Worm (Caenorhabditis elegans) whole organism, early embryonic: Measurements from ENCODE around the gene B0285.3.
A peak's percentile ranks its signal among the peaks of the same experiment; 100 is the strongest.

Source experiments
- B0310.2 ChIP-seq: sonication (generic microtip); optimal IDR thresholded peaks from 2 replicates; lab custom pipeline; 2016; ENCODE audit warnings: mild to moderate bottlenecking, missing genetic modification characterization, missing compliant biosample characterization
- F13C5.2 ChIP-seq: sonication (generic microtip); optimal IDR thresholded peaks from 2 replicates; lab custom pipeline; 2017; ENCODE audit warnings: mild to moderate bottlenecking, missing genetic modification characterization, inconsistent platforms, missing compliant biosample characterization
- aly-1 ChIP-seq: sonication (generic microtip); optimal IDR thresholded peaks from 2 replicates; lab custom pipeline; 2016; ENCODE audit warnings: missing genetic modification characterization, missing compliant biosample characterization
- ama-1 ChIP-seq: fragments of 150-350 bp; optimal IDR thresholded peaks from 2 replicates; lab custom pipeline; 2014
- ceh-13 ChIP-seq: fragments of 200-800 bp; sonication (Bioruptor generic); optimal IDR thresholded peaks from 2 replicates; lab custom pipeline; 2018; ENCODE audit warnings: mild to moderate bottlenecking, missing genetic modification characterization, missing compliant biosample characterization
- ceh-36 ChIP-seq: sonication (generic microtip); optimal IDR thresholded peaks from 2 replicates; lab custom pipeline; 2016; ENCODE audit warnings: missing genetic modification characterization, inconsistent platforms, missing compliant biosample characterization
- ets-7 ChIP-seq: sonication (generic microtip); optimal IDR thresholded peaks from 2 replicates; lab custom pipeline; 2016; ENCODE audit warnings: missing genotype, missing genetic modification characterization, missing compliant biosample characterization
- flt-1 ChIP-seq: fragments of 200-800 bp; sonication (Bioruptor generic); IDR thresholded peaks from 2 replicates; pipeline ENCODE4 v1.3.6; 2022; ENCODE audit warnings: missing genetic modification characterization, missing compliant biosample characterization
- hmbx-1 ChIP-seq: sonication (generic microtip); optimal IDR thresholded peaks from 2 replicates; lab custom pipeline; 2016; ENCODE audit warnings: mild to moderate bottlenecking, missing genetic modification characterization, missing compliant biosample characterization
- hmg-4 ChIP-seq: fragments of 200-800 bp; sonication (Bioruptor generic); optimal IDR thresholded peaks from 2 replicates; lab custom pipeline; 2018; ENCODE audit warnings: mild to moderate bottlenecking, missing genetic modification characterization, missing compliant biosample characterization
- hnd-1 ChIP-seq: sonication (generic microtip); optimal IDR thresholded peaks from 2 replicates; lab custom pipeline; 2016; ENCODE audit warnings: missing genetic modification characterization, missing compliant biosample characterization
- pes-1 ChIP-seq: fragments of 200-800 bp; sonication (Bioruptor generic); IDR thresholded peaks from 2 replicates; pipeline ENCODE4 v1.3.6; 2022; ENCODE audit warnings: missing genetic modification reagents, missing genetic modification characterization, missing compliant biosample characterization
- scrt-1 ChIP-seq: fragments of 200-800 bp; sonication (Bioruptor generic); IDR thresholded peaks from 2 replicates; pipeline ENCODE4 v1.3.6; 2022; ENCODE audit warnings: missing genetic modification characterization, missing compliant biosample characterization
- sea-1 ChIP-seq: fragments of 200-800 bp; sonication (Bioruptor generic); conservative IDR thresholded peaks from 2 replicates; pipeline ENCODE4 v1.3.6; 2022; ENCODE audit warnings: missing genetic modification characterization, missing compliant biosample characterization
- tbx-11 ChIP-seq: fragments of 200-800 bp; sonication (Bioruptor generic); IDR thresholded peaks from 2 replicates; pipeline ENCODE4 v1.3.6; 2022; ENCODE audit warnings: missing genetic modification characterization, missing compliant biosample characterization
- tbx-37 ChIP-seq: fragments of 200-800 bp; sonication (Bioruptor generic); conservative IDR thresholded peaks from 2 replicates; pipeline ENCODE4 v1.3.6; 2022; ENCODE audit warnings: missing genetic modification reagents, missing genetic modification characterization, missing compliant biosample characterization
- tra-4 ChIP-seq: sonication (generic microtip); optimal IDR thresholded peaks from 2 replicates; lab custom pipeline; 2017; ENCODE audit warnings: missing genetic modification characterization, missing compliant biosample characterization

Gene B0285.3

DNA sequence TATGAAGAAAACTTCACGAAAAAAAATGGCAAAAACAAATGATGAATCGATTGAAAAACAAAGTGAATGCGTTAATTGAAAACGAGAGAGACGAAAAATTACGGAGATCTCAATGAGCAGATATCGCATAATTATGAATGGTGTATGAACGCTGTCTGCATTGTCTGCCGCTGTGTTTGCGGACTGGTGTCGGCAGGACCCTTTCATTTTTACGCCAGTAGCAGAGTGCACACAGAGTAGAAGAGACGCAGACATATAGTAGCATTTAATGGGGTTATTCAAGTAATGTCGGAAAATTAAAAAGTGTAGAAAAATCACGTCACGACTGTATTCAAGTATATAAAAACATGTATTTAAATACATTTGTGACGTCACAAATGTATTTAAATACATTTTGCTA is 37.7 kb upstream of the B0285.3 start:
- TF ChIP-seq flt-1 (no peak), pes-1 (no peak), ceh-13 (GFP tag; lab: Kevin White, UChicago) (no peak), tbx-37 (no peak), scrt-1 (GFP tag; lab: Robert Waterston, UW) (no peak), tbx-11 (GFP tag; lab: Robert Waterston, UW) (no peak), ama-1 (no peak), F13C5.2 (tag; lab: Kevin White, UChicago) (peak; percentile 11)

DNA sequence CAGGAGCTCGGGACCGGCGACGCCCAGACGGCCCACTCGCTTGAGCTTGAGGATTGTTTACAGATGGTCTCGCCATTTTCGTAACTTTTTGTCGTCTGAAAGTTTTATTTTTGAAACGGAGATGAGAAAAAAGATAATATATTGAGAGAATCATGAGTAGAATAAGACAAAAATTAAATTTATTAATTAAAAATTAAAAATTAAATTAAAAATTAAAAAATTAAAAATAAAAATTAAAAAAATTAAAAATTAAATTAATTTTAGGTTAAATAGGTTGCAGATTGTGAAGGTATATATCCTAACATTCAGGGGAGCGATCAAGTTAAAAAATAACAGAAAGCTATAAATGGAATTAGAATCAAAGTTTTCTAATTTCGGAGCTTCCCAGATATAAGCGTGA is 36.6 kb upstream of the B0285.3 start, which contains the start of gene B0284.3:
B0284.3 (minus strand) TSS at position 101 of the 400 bp plus-strand sequence.
- TF ChIP-seq hmg-4 (GFP tag; lab: Kevin White, UChicago), result no peak
- no peak for TF ChIP-seq hnd-1 (tag; lab: Kevin White, UChicago)
- TF ChIP-seq pes-1, result no peak
- no peak for TF ChIP-seq tbx-37
- no peak for TF ChIP-seq ets-7 (tag; lab: Kevin White, UChicago)
- TF ChIP-seq ceh-36 (tag; lab: Kevin White, UChicago), result no peak
- no peak for TF ChIP-seq aly-1
- TF ChIP-seq flt-1, result no peak
- TF ChIP-seq ama-1, result no peak
- TF ChIP-seq sea-1 (GFP tag; lab: Robert Waterston, UW), result no peak
- no peak for TF ChIP-seq hmbx-1
- no peak for TF ChIP-seq tbx-11 (GFP tag; lab: Robert Waterston, UW)
- no peak for TF ChIP-seq scrt-1 (GFP tag; lab: Robert Waterston, UW)
- TF ChIP-seq tra-4 (tag; lab: Kevin White, UChicago), result no peak

DNA sequence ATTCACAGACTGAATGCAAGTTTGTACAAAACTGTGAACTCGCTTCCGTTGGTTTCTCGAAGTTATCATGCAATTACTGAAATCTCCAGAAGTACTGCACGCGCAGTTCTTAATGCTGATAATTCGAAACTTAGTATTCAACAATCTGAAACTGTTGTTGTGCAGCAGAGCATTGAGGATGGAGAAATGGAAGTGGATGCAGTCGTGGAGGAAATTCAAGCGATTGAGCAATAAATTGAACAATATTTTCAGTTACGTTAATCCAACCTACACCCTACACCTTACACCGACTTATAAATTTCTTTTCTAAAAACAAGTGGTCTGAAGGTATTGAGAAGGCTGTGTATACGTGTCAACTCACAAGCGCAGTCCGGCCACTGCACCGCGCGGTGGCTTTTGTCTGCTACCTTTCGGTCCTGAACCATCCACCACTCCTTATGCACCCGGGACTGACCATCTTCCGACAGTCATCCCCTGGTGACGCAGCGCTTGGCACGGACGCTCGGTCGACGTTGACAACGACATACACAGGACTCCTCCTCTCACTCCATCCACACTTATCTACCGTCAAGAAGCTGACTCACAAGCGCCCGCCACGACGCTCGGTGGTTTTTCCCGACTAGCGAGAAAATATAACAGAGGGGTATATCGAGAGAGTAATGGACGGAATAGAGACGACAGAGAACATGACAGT is 35.6 kb upstream of the B0285.3 start:
- TF ChIP-seq hnd-1 (tag; lab: Kevin White, UChicago) (peak; percentile 36), scrt-1 (GFP tag; lab: Robert Waterston, UW) (peak; percentile 75), B0310.2 (tag; lab: Kevin White, UChicago) (peak; percentile 71), sea-1 (GFP tag; lab: Robert Waterston, UW) (peak; percentile 70; the same call in 1 of the 2 replicates), F13C5.2 (tag; lab: Kevin White, UChicago) (peak; percentile 47), ceh-36 (tag; lab: Kevin White, UChicago) (peak; percentile 66), hmg-4 (GFP tag; lab: Kevin White, UChicago) (peak; percentile 91), pes-1 (peak; percentile 77), hmbx-1 (peak; percentile 34), aly-1 (peak; percentile 55), flt-1 (peak; percentile 41), tbx-37 (peak; percentile 67)

DNA sequence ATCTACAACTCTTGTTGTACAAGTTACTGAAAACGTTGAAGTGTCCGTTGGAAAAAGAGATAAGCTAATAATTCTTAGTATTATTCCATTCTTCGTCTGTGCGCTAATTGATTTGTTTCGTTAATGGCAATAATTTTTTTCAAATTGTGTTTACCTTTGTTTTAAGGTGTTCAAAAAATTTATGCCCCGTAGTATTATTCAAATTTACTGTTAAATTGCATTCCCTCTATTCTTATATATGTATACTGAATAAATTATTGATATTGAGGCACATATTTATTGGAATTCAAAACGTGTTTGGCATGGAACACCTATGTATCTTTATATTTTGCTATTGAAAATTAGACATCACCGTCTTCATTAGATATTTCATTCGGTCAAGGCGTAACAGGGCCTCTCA is 31.7 kb upstream of the B0285.3 start, which contains the start of gene pals-26:
pals-26 (plus strand) TSS at position 301 of the 400 bp plus-strand sequence.
- TF ChIP-seq tbx-37 (no peak), ets-7 (tag; lab: Kevin White, UChicago) (no peak), hnd-1 (tag; lab: Kevin White, UChicago) (no peak), B0310.2 (tag; lab: Kevin White, UChicago) (no peak), pes-1 (no peak), ceh-13 (GFP tag; lab: Kevin White, UChicago) (no peak), tra-4 (tag; lab: Kevin White, UChicago) (no peak), F13C5.2 (tag; lab: Kevin White, UChicago) (no peak), hmg-4 (GFP tag; lab: Kevin White, UChicago) (no peak), tbx-11 (GFP tag; lab: Robert Waterston, UW) (no peak), flt-1 (no peak), scrt-1 (GFP tag; lab: Robert Waterston, UW) (no peak), ama-1 (no peak)

DNA sequence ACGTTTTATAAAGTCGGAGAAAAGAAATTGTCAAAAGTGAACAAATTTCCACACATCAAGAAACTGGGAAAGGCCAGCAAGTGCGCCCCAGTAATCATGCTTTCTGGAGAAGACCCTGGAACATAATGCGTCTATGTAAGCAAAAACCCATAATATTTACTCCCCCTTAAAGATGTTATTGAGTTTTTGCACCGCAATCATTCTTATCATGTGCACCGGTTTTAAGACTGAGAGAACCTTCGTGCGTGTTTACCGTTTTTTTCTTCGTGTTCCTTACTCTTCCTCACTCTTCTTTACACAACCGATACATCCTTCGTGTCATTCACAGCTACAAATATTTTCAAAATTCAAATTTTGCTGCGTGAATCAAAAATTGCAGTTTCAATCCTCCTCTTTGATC is 29.8 kb upstream of the B0285.3 start:
- TF ChIP-seq flt-1 (no peak), B0310.2 (tag; lab: Kevin White, UChicago) (no peak), scrt-1 (GFP tag; lab: Robert Waterston, UW) (no peak), F13C5.2 (tag; lab: Kevin White, UChicago) (no peak), ceh-13 (GFP tag; lab: Kevin White, UChicago) (no peak), hmg-4 (GFP tag; lab: Kevin White, UChicago) (no peak), ceh-36 (tag; lab: Kevin White, UChicago) (no peak), tbx-11 (GFP tag; lab: Robert Waterston, UW) (no peak), hmbx-1 (no peak), sea-1 (GFP tag; lab: Robert Waterston, UW) (no peak), tra-4 (tag; lab: Kevin White, UChicago) (no peak), ets-7 (tag; lab: Kevin White, UChicago) (no peak)

DNA sequence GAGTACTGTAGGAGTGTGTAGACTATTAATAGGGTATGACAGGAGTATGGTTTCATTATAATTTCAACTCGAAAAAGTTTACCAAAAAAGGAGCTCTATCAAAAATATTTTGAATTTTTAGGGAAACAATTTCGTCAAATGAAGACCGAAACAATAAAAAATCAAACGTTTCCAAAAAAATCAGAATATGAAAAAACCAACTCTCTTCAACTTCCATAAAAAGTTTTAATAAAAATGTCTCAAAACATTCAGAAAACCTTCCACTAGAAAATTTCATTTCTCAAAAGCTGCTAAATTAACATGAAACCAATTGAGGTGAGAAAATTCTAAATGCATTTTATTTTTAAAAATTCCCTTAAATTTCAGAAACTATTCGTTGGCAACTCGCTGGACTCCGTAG is 27.4 kb upstream of the B0285.3 start, which contains the start of gene ckb-3:
ckb-3 (plus strand) TSS at position 301 of the 400 bp plus-strand sequence.
- TF ChIP-seq ceh-36 (tag; lab: Kevin White, UChicago), result no peak
- no peak for TF ChIP-seq hmg-4 (GFP tag; lab: Kevin White, UChicago)
- TF ChIP-seq B0310.2 (tag; lab: Kevin White, UChicago), result no peak
- no peak for TF ChIP-seq ama-1
- no peak for TF ChIP-seq ceh-13 (GFP tag; lab: Kevin White, UChicago)

DNA sequence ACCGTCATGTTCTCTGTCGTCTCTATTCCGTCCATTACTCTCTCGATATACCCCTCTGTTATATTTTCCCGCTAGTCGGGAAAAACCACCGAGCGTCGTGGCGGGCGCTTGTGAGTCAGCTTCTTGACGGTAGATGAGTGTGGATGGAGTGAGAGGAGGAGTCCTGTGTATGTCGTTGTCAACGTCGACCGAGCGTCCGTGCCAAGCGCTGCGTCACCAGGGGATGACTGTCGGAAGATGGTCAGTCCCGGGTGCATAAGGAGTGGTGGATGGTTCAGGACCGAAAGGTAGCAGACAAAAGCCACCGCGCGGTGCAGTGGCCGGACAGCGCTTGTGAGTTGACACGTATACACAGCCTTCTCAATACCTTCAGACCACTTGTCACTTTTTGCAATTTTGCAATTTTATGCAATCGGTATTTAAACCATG is 26.3 kb upstream of the B0285.3 start:
- TF ChIP-seq tbx-11 (GFP tag; lab: Robert Waterston, UW), result peak; percentile 77
- peak; percentile 87 for TF ChIP-seq aly-1
- peak; percentile 85 for TF ChIP-seq flt-1
- TF ChIP-seq hmg-4 (GFP tag; lab: Kevin White, UChicago), result peak; percentile 75
- TF ChIP-seq tbx-37, result peak; percentile 82
- peak; percentile 22 for TF ChIP-seq ceh-13 (GFP tag; lab: Kevin White, UChicago)
- TF ChIP-seq hmbx-1, result peak; percentile 40
- peak; percentile 1 for TF ChIP-seq B0310.2 (tag; lab: Kevin White, UChicago)
- peak; percentile 84 for TF ChIP-seq F13C5.2 (tag; lab: Kevin White, UChicago)
- TF ChIP-seq sea-1 (GFP tag; lab: Robert Waterston, UW), result peak; percentile 75; the same call in 1 of the 2 replicates
- peak; percentile 86 for TF ChIP-seq scrt-1 (GFP tag; lab: Robert Waterston, UW)
- peak; percentile 40 for TF ChIP-seq ets-7 (tag; lab: Kevin White, UChicago)
- peak; percentile 23 for TF ChIP-seq ceh-36 (tag; lab: Kevin White, UChicago)
- peak; percentile 89 for TF ChIP-seq pes-1
